Fruit fly (Drosophila melanogaster) whole organism, embryonic: ENCODE results near the gene rasp.
A peak's percentile ranks its signal among the peaks of the same experiment; 100 is the strongest.

Experiments used
- CG10209 ChIP-seq: fragments of 200-800 bp; sonication (Bioruptor generic); optimal IDR thresholded peaks from 3 replicates; lab custom pipeline; 2017; ENCODE audit warnings: missing biosample characterization, mild to moderate bottlenecking, missing genetic modification characterization, missing genetic modification reagents
- CG10267 ChIP-seq: fragments of 200-800 bp; sonication (Bioruptor generic); optimal IDR thresholded peaks from 2 replicates; lab custom pipeline; 2018; ENCODE audit warnings: missing biosample characterization, mild to moderate bottlenecking, missing genetic modification characterization, moderate library complexity
- CG10321 ChIP-seq: fragments of 200-800 bp; sonication (Bioruptor generic); IDR thresholded peaks from 2 replicates; pipeline ENCODE4 v1.3.6; 2022; ENCODE audit warnings: missing biosample characterization, missing genetic modification characterization
- CG12104 ChIP-seq: fragments of 200-800 bp; sonication (Bioruptor generic); optimal IDR thresholded peaks from 3 replicates; lab custom pipeline; 2016; ENCODE audit warnings: missing biosample characterization, missing genetic modification characterization
- CG15073 ChIP-seq: fragments of 200-800 bp; sonication (Bioruptor generic); optimal IDR thresholded peaks from 2 replicates; lab custom pipeline; 2016; ENCODE audit warnings: missing biosample characterization, missing genetic modification characterization
- CG15269 ChIP-seq: fragments of 200-800 bp; sonication (Bioruptor generic); optimal IDR thresholded peaks from 2 replicates; lab custom pipeline; 2018; ENCODE audit warnings: missing biosample characterization, mild to moderate bottlenecking, missing genetic modification characterization, moderate library complexity
- CG16863 ChIP-seq: fragments of 200-800 bp; sonication (Bioruptor generic); optimal IDR thresholded peaks from 3 replicates; lab custom pipeline; 2016; ENCODE audit warnings: missing biosample characterization, missing genetic modification characterization
- CG17359 ChIP-seq: fragments of 200-800 bp; sonication (Bioruptor generic); optimal IDR thresholded peaks from 3 replicates; lab custom pipeline; 2018; ENCODE audit warnings: missing biosample characterization, mild to moderate bottlenecking, missing genetic modification characterization, moderate library complexity
- CG17361 ChIP-seq: fragments of 200-800 bp; sonication (Bioruptor generic); IDR thresholded peaks from 3 replicates; pipeline ENCODE4 v1.3.6; 2022; ENCODE audit warnings: missing biosample characterization, missing genetic modification characterization
- CG17829 ChIP-seq: fragments of 200-800 bp; optimal IDR thresholded peaks from 2 replicates; lab custom pipeline; 2019; ENCODE audit warnings: missing biosample characterization, mild to moderate bottlenecking, missing genetic modification characterization, moderate library complexity
- CG17912 ChIP-seq: fragments of 200-800 bp; sonication (Bioruptor generic); optimal IDR thresholded peaks from 2 replicates; lab custom pipeline; 2018; ENCODE audit warnings: missing biosample characterization, mild to moderate bottlenecking, missing genetic modification characterization
- CG18011 ChIP-seq: fragments of 200-800 bp; sonication (Bioruptor generic); optimal IDR thresholded peaks from 2 replicates; lab custom pipeline; 2017; ENCODE audit warnings: missing biosample characterization, missing genetic modification characterization, mild to moderate bottlenecking, moderate library complexity, missing genotype
- CG18764 ChIP-seq: fragments of 200-800 bp; sonication (Bioruptor generic); optimal IDR thresholded peaks from 3 replicates; lab custom pipeline; 2016; ENCODE audit warnings: missing biosample characterization, missing genetic modification characterization
- CG2129 ChIP-seq: fragments of 200-800 bp; sonication (Bioruptor generic); IDR thresholded peaks from 2 replicates; pipeline ENCODE4 v1.3.6; 2022; ENCODE audit warnings: missing biosample characterization, missing genetic modification characterization; ENCODE audit not compliant: partially characterized antibody
- CG2889 ChIP-seq: fragments of 200-800 bp; sonication (Bioruptor generic); IDR thresholded peaks from 3 replicates; pipeline ENCODE4 v1.3.6; 2022; ENCODE audit warnings: missing biosample characterization, missing genetic modification characterization
- CG30403 ChIP-seq: fragments of 200-800 bp; sonication (Bioruptor generic); optimal IDR thresholded peaks from 3 replicates; lab custom pipeline; 2016; ENCODE audit warnings: missing biosample characterization, missing genetic modification characterization
- CG3065 ChIP-seq: fragments of 200-800 bp; sonication (Bioruptor generic); optimal IDR thresholded peaks from 2 replicates; lab custom pipeline; 2016; ENCODE audit warnings: missing biosample characterization, missing genetic modification characterization
- CG31224 ChIP-seq: fragments of 200-800 bp; sonication (Bioruptor generic); IDR thresholded peaks from 2 replicates; pipeline ENCODE4 v1.3.6; 2022; ENCODE audit warnings: missing biosample characterization, missing genetic modification characterization
- CG31441 ChIP-seq: fragments of 200-800 bp; sonication (Bioruptor generic); IDR thresholded peaks from 2 replicates; pipeline ENCODE4 v1.3.6; 2022; ENCODE audit warnings: missing biosample characterization, missing genetic modification characterization
- CG3847 ChIP-seq: fragments of 200-800 bp; sonication (Bioruptor generic); IDR thresholded peaks from 2 replicates; pipeline ENCODE4 v1.3.6; 2022; ENCODE audit warnings: missing biosample characterization, missing genetic modification characterization
- CG5180 ChIP-seq: fragments of 200-800 bp; sonication (Bioruptor generic); optimal IDR thresholded peaks from 3 replicates; lab custom pipeline; 2017; ENCODE audit warnings: missing biosample characterization, missing genetic modification characterization, mild to moderate bottlenecking, moderate library complexity, missing genetic modification reagents
- CG6272 ChIP-seq: fragments of 200-800 bp; sonication (Bioruptor generic); IDR thresholded peaks from 2 replicates; pipeline ENCODE4 v1.3.6; 2022; ENCODE audit warnings: missing biosample characterization, missing genetic modification characterization
- CG6683 ChIP-seq: fragments of 200-800 bp; sonication (Bioruptor generic); optimal IDR thresholded peaks from 2 replicates; lab custom pipeline; 2017; ENCODE audit warnings: missing biosample characterization, mild to moderate bottlenecking, missing genetic modification characterization, missing genetic modification reagents
- CG7963 ChIP-seq: fragments of 200-800 bp; sonication (Bioruptor generic); IDR thresholded peaks from 3 replicates; pipeline ENCODE4 v1.3.6; 2022; ENCODE audit warnings: missing biosample characterization, missing genetic modification characterization; ENCODE audit not compliant: partially characterized antibody
- CG8089 ChIP-seq: fragments of 200-800 bp; sonication (Bioruptor generic); optimal IDR thresholded peaks from 3 replicates; lab custom pipeline; 2016; ENCODE audit warnings: missing biosample characterization, missing genetic modification characterization
- CG8478 ChIP-seq: fragments of >200 bp; optimal IDR thresholded peaks from 2 replicates; lab custom pipeline; 2018
- Dfd ChIP-seq, 2 experiments: fragments of >200 bp; optimal IDR thresholded peaks; 2 replicates each; lab custom pipeline; 2017; ENCODE audit warnings: missing biosample characterization in 2 of 2, missing genetic modification characterization in 2 of 2
- Doc2 ChIP-seq: fragments of 200-800 bp; sonication (Bioruptor generic); IDR thresholded peaks from 2 replicates; pipeline ENCODE4 v1.3.6; 2022; ENCODE audit warnings: missing biosample characterization, missing genetic modification characterization
- Dp ChIP-seq: fragments of 200-800 bp; sonication (Bioruptor generic); optimal IDR thresholded peaks from 2 replicates; lab custom pipeline; 2018; ENCODE audit warnings: missing biosample characterization, mild to moderate bottlenecking, missing genetic modification characterization, moderate library complexity
- Gug ChIP-seq: fragments of 200-800 bp; sonication (Bioruptor generic); IDR thresholded peaks from 4 replicates; pipeline ENCODE4 v1.3.6; 2022; ENCODE audit warnings: missing biosample characterization, missing genetic modification characterization
- HLH4C ChIP-seq: fragments of 200-800 bp; sonication (Bioruptor generic); IDR thresholded peaks from 3 replicates; pipeline ENCODE4 v1.3.6; 2022; ENCODE audit warnings: missing biosample characterization, missing genetic modification characterization; ENCODE audit not compliant: partially characterized antibody
- Hmx ChIP-seq: fragments of 200-800 bp; sonication (Bioruptor generic); optimal IDR thresholded peaks from 2 replicates; lab custom pipeline; 2016; ENCODE audit warnings: missing biosample characterization, missing genetic modification characterization
- Meics ChIP-seq: fragments of 200-800 bp; sonication (Bioruptor generic); optimal IDR thresholded peaks from 2 replicates; lab custom pipeline; 2017; ENCODE audit warnings: missing biosample characterization, mild to moderate bottlenecking, missing genetic modification characterization
- Mrtf ChIP-seq: fragments of 200-800 bp; sonication (Bioruptor generic); IDR thresholded peaks from 3 replicates; pipeline ENCODE4 v1.3.6; 2022; ENCODE audit warnings: missing biosample characterization, missing genetic modification characterization
- NfI ChIP-seq: fragments of 200-800 bp; sonication (Bioruptor generic); optimal IDR thresholded peaks from 3 replicates; lab custom pipeline; 2018; ENCODE audit warnings: missing biosample characterization, mild to moderate bottlenecking, missing genetic modification characterization, moderate library complexity
- ab ChIP-seq: fragments of 200-800 bp; sonication (Bioruptor generic); optimal IDR thresholded peaks from 2 replicates; lab custom pipeline; 2016; ENCODE audit warnings: missing biosample characterization, missing genetic modification characterization
- az2 ChIP-seq: fragments of 200-800 bp; sonication (Bioruptor generic); optimal IDR thresholded peaks from 3 replicates; lab custom pipeline; 2016; ENCODE audit warnings: missing biosample characterization, missing genetic modification characterization
- btn ChIP-seq: fragments of 200-800 bp; sonication (Bioruptor generic); optimal IDR thresholded peaks from 2 replicates; lab custom pipeline; 2016; ENCODE audit warnings: missing biosample characterization, missing genetic modification characterization
- crp ChIP-seq, 2 experiments: fragments of 200-800 bp; sonication (Bioruptor generic); optimal IDR thresholded peaks; 2 replicates in 1 of 2; 3 replicates in 1 of 2; lab custom pipeline; 2017; ENCODE audit warnings: missing biosample characterization in 2 of 2, missing genetic modification characterization in 2 of 2, mild to moderate bottlenecking in 1 of 2, moderate library complexity in 1 of 2
- dati ChIP-seq: fragments of 200-800 bp; sonication (Bioruptor generic); IDR thresholded peaks from 2 replicates; pipeline ENCODE4 v1.3.6; 2022; ENCODE audit warnings: missing biosample characterization, missing genetic modification characterization
- emc ChIP-seq: fragments of 200-800 bp; sonication (Bioruptor generic); optimal IDR thresholded peaks from 2 replicates; lab custom pipeline; 2016; ENCODE audit warnings: missing biosample characterization, missing genetic modification characterization
- gce ChIP-seq: fragments of 200-800 bp; sonication (Bioruptor generic); IDR thresholded peaks from 3 replicates; pipeline ENCODE4 v1.3.6; 2022; ENCODE audit warnings: missing biosample characterization, missing genetic modification characterization
- gfzf ChIP-seq: fragments of 200-800 bp; sonication (Bioruptor generic); optimal IDR thresholded peaks from 2 replicates; lab custom pipeline; 2016; ENCODE audit warnings: missing biosample characterization, mild to moderate bottlenecking, missing genetic modification characterization, moderate library complexity
- h ChIP-seq: fragments of >200 bp; optimal IDR thresholded peaks from 2 replicates; lab custom pipeline; 2017
- mirr ChIP-seq: fragments of 200-800 bp; sonication (Bioruptor generic); optimal IDR thresholded peaks from 3 replicates; lab custom pipeline; 2018; ENCODE audit warnings: missing biosample characterization, mild to moderate bottlenecking, missing genetic modification characterization
- nerfin-1 ChIP-seq: fragments of 200-800 bp; sonication (Bioruptor generic); optimal IDR thresholded peaks from 3 replicates; lab custom pipeline; 2019; ENCODE audit warnings: missing biosample characterization, mild to moderate bottlenecking, missing genetic modification characterization, moderate library complexity
- pho ChIP-seq: fragments of 200-800 bp; sonication (Bioruptor generic); optimal IDR thresholded peaks from 2 replicates; lab custom pipeline; 2016; ENCODE audit warnings: missing biosample characterization, missing genetic modification characterization
- pnt ChIP-seq: fragments of 200-800 bp; sonication (Bioruptor generic); optimal IDR thresholded peaks from 3 replicates; lab custom pipeline; 2016; ENCODE audit warnings: missing biosample characterization, missing genetic modification characterization
- sisA ChIP-seq: fragments of 200-800 bp; sonication (Bioruptor generic); IDR thresholded peaks from 2 replicates; pipeline ENCODE4 v1.3.6; 2022; ENCODE audit warnings: missing biosample characterization, missing genetic modification characterization
- sqz ChIP-seq: fragments of 200-800 bp; sonication (Bioruptor generic); optimal IDR thresholded peaks from 3 replicates; lab custom pipeline; 2018; ENCODE audit warnings: missing biosample characterization, mild to moderate bottlenecking, missing genetic modification characterization
- tgo ChIP-seq: fragments of 200-800 bp; sonication (Bioruptor generic); IDR thresholded peaks from 3 replicates; pipeline ENCODE4 v1.3.6; 2022; ENCODE audit warnings: missing biosample characterization, missing genetic modification characterization

rasp gene

dm6 chr3L:3178530-3179096, 16.6 kb downstream of the rasp start, which contains the start of the genes MnM and Girdin (continued):
- TF ChIP-seq dati (GFP tag; lab: Robert Waterston, UW) (no peak), mirr (no peak), CG17359 (tag; lab: Kevin White, UChicago) (no peak), CG31224 (no peak), pnt (GFP tag; lab: Kevin White, UChicago) (peak; percentile 70), CG15073 (GFP tag; lab: Kevin White, UChicago) (no peak), CG10209 (GFP tag; lab: Kevin White, UChicago) (peak; percentile 56), CG16863 (GFP tag; lab: Kevin White, UChicago) (peak; percentile 63), CG17829 (tag; lab: Kevin White, UChicago) (peak; percentile 71), CG18011 (GFP tag; lab: Kevin White, UChicago) (peak; percentile 65), az2 (GFP tag; lab: Kevin White, UChicago) (peak; percentile 56), gfzf (GFP tag; lab: Kevin White, UChicago) (peak; percentile 34), CG3847 (GFP tag; lab: Robert Waterston, UW) (peak; percentile 73), nerfin-1 (peak; percentile 6), pho (GFP tag; lab: Kevin White, UChicago) (peak; percentile 86), h (no peak), CG6272 (GFP tag; lab: Robert Waterston, UW) (peak; percentile 41; the same call in 1 of the 2 replicates), CG5180 (GFP tag; lab: Kevin White, UChicago) (no peak), btn (GFP tag; lab: Kevin White, UChicago) (peak; percentile 52), CG12104 (peak; percentile 41), ab (GFP tag; lab: Kevin White, UChicago) (peak; percentile 45), CG10321 (GFP tag; lab: Robert Waterston, UW) (no peak), Dfd (GFP tag; optimal IDR thresholded peaks at IDR 0.05; lab: Kevin White, UChicago) (no peak), Doc2 (GFP tag; lab: Robert Waterston, UW) (no peak), Gug (peak; percentile 56; the same call in 2 of the 4 replicates), CG17361 (GFP tag; lab: Robert Waterston, UW) (no peak; the same call in none of the 3 replicates), Meics (peak; percentile 22), CG18764 (GFP tag; lab: Kevin White, UChicago) (peak; percentile 32), crp (GFP tag; optimal IDR thresholded peaks at IDR 0.05; lab: Kevin White, UChicago) (peak in 1 of 2 experiments; percentile 35), CG17912 (GFP tag; lab: Kevin White, UChicago) (no peak), CG10267 (tag; lab: Kevin White, UChicago) (peak; percentile 55), Dp (GFP tag; lab: Kevin White, UChicago) (peak; percentile 84), CG8478 (no peak), CG3065 (no peak), CG15269 (tag; lab: Kevin White, UChicago) (no peak), CG2889 (GFP tag; lab: Robert Waterston, UW) (no peak), CG6683 (GFP tag; lab: Kevin White, UChicago) (no peak), CG30403 (peak; percentile 87), emc (GFP tag; lab: Kevin White, UChicago) (peak; percentile 26), CG7963 (0 out of 3 replicates have a peak, but pooled peaks have one; percentile 43), Mrtf (no peak), Hmx (no peak), CG31441 (GFP tag; lab: Robert Waterston, UW) (no peak), sqz (GFP tag; lab: Kevin White, UChicago) (no peak), NfI (GFP tag; lab: Kevin White, UChicago) (peak; percentile 53), sisA (peak; percentile 56), HLH4C (GFP tag; lab: Robert Waterston, UW) (peak; percentile 88), CG8089 (GFP tag; lab: Kevin White, UChicago) (peak; percentile 64), gce (GFP tag; lab: Robert Waterston, UW) (no peak), CG2129 (GFP tag; lab: Robert Waterston, UW) (peak; percentile 41), tgo (GFP tag; lab: Robert Waterston, UW) (peak; percentile 21; the same call in 1 of the 3 replicates)
